Worm (Caenorhabditis elegans) whole organism, L4/young adult: ENCODE data around the gene ins-16.

Experiments used
- W03F9.2 ChIP-seq: fragments of 150-350 bp; optimal IDR thresholded peaks from 2 replicates; lab custom pipeline; 2014; ENCODE audit warnings: missing biosample characterization, missing genetic modification characterization
- dao-5 ChIP-seq: sonication (generic microtip); optimal IDR thresholded peaks from 2 replicates; lab custom pipeline; 2016; ENCODE audit warnings: missing genotype, missing genetic modification characterization, moderate library complexity, missing compliant biosample characterization

DNA sequence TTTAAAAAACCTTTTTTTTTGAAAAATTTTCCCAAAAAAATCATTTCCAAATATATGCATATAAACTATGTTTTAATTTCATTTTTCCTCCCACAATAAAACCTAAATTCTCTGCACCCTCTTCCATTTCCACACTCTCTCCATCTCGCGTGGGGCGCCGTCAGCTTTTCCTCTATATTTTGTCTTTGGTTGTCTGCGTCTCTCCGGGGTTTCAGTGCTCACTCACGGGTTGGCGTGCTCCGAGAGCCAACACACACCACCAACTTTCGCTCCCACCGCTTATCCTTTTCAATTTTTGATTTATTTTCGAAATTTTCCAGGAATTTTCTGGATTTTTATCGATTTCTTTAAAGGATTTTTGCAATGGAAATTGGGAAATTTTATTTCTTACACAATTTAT, 28.7 kb upstream of the ins-16 start:
- TF ChIP-seq dao-5 (no peak), W03F9.2 (no peak)
